Worm (Caenorhabditis elegans): Measurements from ENCODE around the gene F40H6.5.

F40H6.5 gene

ce11 chrIII:6046881-6047280 lies 8.7 kb downstream of the F40H6.5 start, which contains the start of gene tbx-11:
Gene tbx-11, minus strand, starts transcription at chrIII:6046981.
- TF ChIP-seq ztf-6 (GFP tag; IDR thresholded peaks at IDR 0.05) (no peak), Y79H2A.3 (GFP tag; conservative IDR thresholded peaks at IDR 0.05) (no peak), tbp1 (GFP tag; optimal IDR thresholded peaks at IDR 0.05) (no peak), snpc-1.3 (tag; optimal IDR thresholded peaks at IDR 0.05; ENCODE audit: insufficient read depth) (no peak), F49E8.2 (tag; optimal IDR thresholded peaks at IDR 0.05; ENCODE audit: insufficient read depth) (no peak), F23B12.7 (tag; optimal IDR thresholded peaks at IDR 0.05; ENCODE audit: insufficient read depth) (no peak)

ce11 chrIII:6039370-6039769 lies 16.2 kb downstream of the F40H6.5 start, which contains the start of gene ift-139:
Gene ift-139, minus strand, starts transcription at chrIII:6039470.
- no peak for TF ChIP-seq ztf-3 (GFP tag; optimal IDR thresholded peaks at IDR 0.05)
- no peak for TF ChIP-seq bed-1 (GFP tag; IDR thresholded peaks at IDR 0.05)
- TF ChIP-seq T07F8.4 (tag; optimal IDR thresholded peaks at IDR 0.05), result no peak
- no peak for TF ChIP-seq dpl-1 (GFP tag; optimal IDR thresholded peaks at IDR 0.05)
- TF ChIP-seq cebp-2 (GFP tag; IDR thresholded peaks at IDR 0.05), result no peak
- TF ChIP-seq ceh-58 (GFP tag; IDR thresholded peaks at IDR 0.05), result no peak

ce11 chrIII:6030483-6030882 lies 25.1 kb downstream of the F40H6.5 start, which contains the start of gene ZK328.6:
Gene ZK328.6, minus strand, starts transcription at chrIII:6030583.
- TF ChIP-seq hrde-1 (tag; optimal IDR thresholded peaks at IDR 0.05; ENCODE audit: borderline replicate concordance) (no peak), egl-44 (GFP tag; IDR thresholded peaks at IDR 0.05) (no peak), cebp-2 (GFP tag; IDR thresholded peaks at IDR 0.05) (no peak), unc-130 (GFP tag; optimal IDR thresholded peaks at IDR 0.05) (no peak), efl-1 (GFP tag; optimal IDR thresholded peaks at IDR 0.05) (no peak), B0035.1 (tag; optimal IDR thresholded peaks at IDR 0.05) (no peak), ccch-3 (GFP tag; optimal IDR thresholded peaks at IDR 0.05) (no peak)

- TF ChIP-seq hlh-12 (tag; optimal IDR thresholded peaks at IDR 0.05) (no peak), D2030.7 (GFP tag; IDR thresholded peaks at IDR 0.05) (no peak), hrde-1 (tag; optimal IDR thresholded peaks at IDR 0.05; ENCODE audit: borderline replicate concordance) (no peak), Y53G8AR.9 (GFP tag; conservative IDR thresholded peaks at IDR 0.05) (no peak), K11D2.4 (GFP tag; IDR thresholded peaks at IDR 0.05) (no peak), madf-3 (GFP tag; IDR thresholded peaks at IDR 0.05) (no peak), egrh-3 (GFP tag; IDR thresholded peaks at IDR 0.05) (no peak), K12H6.12 (tag; optimal IDR thresholded peaks at IDR 0.05) (no peak), somi-1 (GFP tag; optimal IDR thresholded peaks at IDR 0.05) (no peak), lin-54 (GFP tag; optimal IDR thresholded peaks at IDR 0.05) (no peak), ama-1 (optimal IDR thresholded peaks at IDR 0.05) (no peak), ama-1 (GFP tag; optimal IDR thresholded peaks at IDR 0.05) (no peak), Y67H2A.10 (GFP tag; conservative IDR thresholded peaks at IDR 0.05) (no peak), rec-8 (tag; optimal IDR thresholded peaks at IDR 0.05) (no peak), rcor-1 (GFP tag; IDR thresholded peaks at IDR 0.05) (no peak), dox-1 (GFP tag; IDR thresholded peaks at IDR 0.05) (no peak), T07F8.4 (tag; optimal IDR thresholded peaks at IDR 0.05) (no peak), Y95B8A.8 (GFP tag; IDR thresholded peaks at IDR 0.05) (no peak)
Observed at ce11 chrIII:6028432-6028831, 27.2 kb downstream of the F40H6.5 start, which contains the start of gene tbx-7. Gene tbx-7, minus strand, starts transcription at chrIII:6028532.

Data from whole organism, young adult.